Worm (Caenorhabditis elegans) whole organism, L1 larva: ENCODE measurements around the gene T11G6.4.
A peak's percentile ranks its signal among the peaks of the same experiment; 100 is the strongest.

Experiments
- C04F5.9 ChIP-seq: sonication (generic microtip); optimal IDR thresholded peaks from 2 replicates; lab custom pipeline; 2016; ENCODE audit warnings: missing genetic modification characterization, missing compliant biosample characterization
- C34B4.2 ChIP-seq: sonication (generic microtip); optimal IDR thresholded peaks from 2 replicates; lab custom pipeline; 2017; ENCODE audit warnings: mild to moderate bottlenecking, missing genetic modification characterization, missing compliant biosample characterization
- F16B12.6 ChIP-seq: fragments of 150-350 bp; optimal IDR thresholded peaks from 2 replicates; lab custom pipeline; 2014; ENCODE audit warnings: missing biosample characterization, missing genetic modification characterization
- alr-1 ChIP-seq: fragments of 200-800 bp; sonication (Bioruptor generic); optimal IDR thresholded peaks from 2 replicates; lab custom pipeline; 2018; ENCODE audit warnings: borderline replicate concordance, mild to moderate bottlenecking, missing genetic modification characterization, missing compliant biosample characterization
- ama-1 ChIP-seq: fragments of 150-350 bp; optimal IDR thresholded peaks from 2 replicates; lab custom pipeline; 2014
- blmp-1 ChIP-seq: fragments of 150-350 bp; optimal IDR thresholded peaks from 2 replicates; lab custom pipeline; 2014; ENCODE audit warnings: missing biosample characterization, missing genetic modification characterization
- ceh-63 ChIP-seq: fragments of 200-800 bp; sonication (Bioruptor generic); optimal IDR thresholded peaks from 2 replicates; lab custom pipeline; 2018; ENCODE audit warnings: mild to moderate bottlenecking, missing genetic modification characterization, missing compliant biosample characterization
- ceh-82 ChIP-seq, 3 experiments: fragments of 150-350 bp in 1 of 3; sonication (generic microtip) in 2 of 3; optimal IDR thresholded peaks; 2 replicates each; lab custom pipeline; 2014 to 2017; ENCODE audit warnings: missing biosample characterization in 3 of 3, missing genetic modification characterization in 3 of 3
- ceh-88 ChIP-seq: fragments of 200-800 bp; sonication (Bioruptor generic); IDR thresholded peaks from 2 replicates; pipeline ENCODE4 v1.3.6; 2022; ENCODE audit warnings: missing genetic modification characterization, missing compliant biosample characterization
- ces-1 ChIP-seq: fragments of 150-350 bp; optimal IDR thresholded peaks from 2 replicates; lab custom pipeline; 2014; ENCODE audit warnings: missing biosample characterization, missing genetic modification reagents, missing genetic modification characterization
- dpl-1 ChIP-seq, 3 experiments: fragments of 150-350 bp in 2 of 3; sonication (generic microtip) in 1 of 3; optimal IDR thresholded peaks; 2 replicates each; lab custom pipeline; 2014 to 2017; ENCODE audit warnings: missing biosample characterization in 3 of 3, missing genetic modification characterization in 3 of 3, missing genetic modification reagents in 3 of 3
- dsc-1 ChIP-seq: sonication (generic microtip); optimal IDR thresholded peaks from 2 replicates; lab custom pipeline; 2016; ENCODE audit warnings: mild to moderate bottlenecking, missing genetic modification characterization, missing compliant biosample characterization
- efl-1 ChIP-seq, 4 experiments: fragments of 150-350 bp; optimal IDR thresholded peaks in 3 of 4; peaks in 1 of 4; 1 replicate in 1 of 4; 2 replicates in 3 of 4; lab custom pipeline; 2014; ENCODE audit warnings: missing biosample characterization in 2 of 4, missing genetic modification characterization in 2 of 4, missing genetic modification reagents in 2 of 4
- egl-13 ChIP-seq: sonication (generic microtip); optimal IDR thresholded peaks from 2 replicates; lab custom pipeline; 2016; ENCODE audit warnings: missing genotype, missing genetic modification reagents, missing genetic modification characterization, missing compliant biosample characterization
- fkh-10 ChIP-seq: sonication (generic microtip); optimal IDR thresholded peaks from 2 replicates; lab custom pipeline; 2017; ENCODE audit warnings: missing biosample characterization, missing genetic modification reagents, missing genetic modification characterization
- fkh-8 ChIP-seq: sonication (generic microtip); optimal IDR thresholded peaks from 2 replicates; lab custom pipeline; 2016; ENCODE audit warnings: mild to moderate bottlenecking, missing genetic modification characterization, missing compliant biosample characterization
- hpl-2 ChIP-seq: fragments of 150-350 bp; optimal IDR thresholded peaks from 2 replicates; lab custom pipeline; 2014; ENCODE audit warnings: missing biosample characterization, missing genetic modification reagents, missing genetic modification characterization
- irx-1 ChIP-seq: sonication (generic microtip); optimal IDR thresholded peaks from 2 replicates; lab custom pipeline; 2016; ENCODE audit warnings: missing genetic modification characterization, missing compliant biosample characterization
- lin-14 ChIP-seq: fragments of 200-800 bp; sonication (Bioruptor generic); optimal IDR thresholded peaks from 2 replicates; lab custom pipeline; 2018; ENCODE audit warnings: mild to moderate bottlenecking, missing genetic modification characterization, moderate library complexity, missing compliant biosample characterization
- lin-15B ChIP-seq: fragments of 150-350 bp; sonication (generic microtip); optimal IDR thresholded peaks from 3 replicates; lab custom pipeline; 2014; ENCODE audit warnings: missing biosample characterization, missing genetic modification characterization
- mab-9 ChIP-seq: fragments of 200-800 bp; sonication (Bioruptor generic); IDR thresholded peaks from 2 replicates; pipeline ENCODE4 v1.3.6; 2022; ENCODE audit warnings: missing genetic modification reagents, missing genetic modification characterization, missing compliant biosample characterization
- mdl-1 ChIP-seq, 2 experiments: fragments of 150-350 bp; optimal IDR thresholded peaks; 2 replicates each; lab custom pipeline; 2014 to 2017; ENCODE audit warnings: missing biosample characterization in 2 of 2, missing genetic modification characterization in 2 of 2, inconsistent platforms in 1 of 2
- mep-1 ChIP-seq: fragments of 150-350 bp; optimal IDR thresholded peaks from 2 replicates; lab custom pipeline; 2014; ENCODE audit warnings: missing biosample characterization, missing genetic modification characterization
- nhr-20 ChIP-seq: sonication (generic microtip); optimal IDR thresholded peaks from 2 replicates; lab custom pipeline; 2016; ENCODE audit warnings: mild to moderate bottlenecking, missing genetic modification characterization, missing compliant biosample characterization
- nhr-71 ChIP-seq: sonication (generic microtip); optimal IDR thresholded peaks from 2 replicates; lab custom pipeline; 2016; ENCODE audit warnings: mild to moderate bottlenecking, missing genetic modification characterization, moderate library complexity, missing compliant biosample characterization
- nhr-77 ChIP-seq: fragments of 150-350 bp; optimal IDR thresholded peaks from 2 replicates; lab custom pipeline; 2014; ENCODE audit warnings: missing biosample characterization, missing genetic modification characterization
- nhr-85 ChIP-seq: sonication (generic microtip); peaks from one replicate; lab custom pipeline; 2016; ENCODE audit warnings: missing genetic modification characterization, inconsistent platforms, missing compliant biosample characterization
- pax-3 ChIP-seq: fragments of 200-800 bp; sonication (Bioruptor generic); optimal IDR thresholded peaks from 2 replicates; lab custom pipeline; 2018; ENCODE audit warnings: mild to moderate bottlenecking, missing genetic modification characterization, moderate library complexity, missing compliant biosample characterization
- rnt-1 ChIP-seq: sonication (generic microtip); optimal IDR thresholded peaks from 2 replicates; lab custom pipeline; 2016; ENCODE audit warnings: mild to moderate bottlenecking, missing genetic modification characterization, moderate library complexity, missing compliant biosample characterization
- skn-1 ChIP-seq: fragments of 150-350 bp; optimal IDR thresholded peaks from 2 replicates; lab custom pipeline; 2014; ENCODE audit warnings: missing biosample characterization, missing genetic modification characterization
- swsn-7 ChIP-seq: sonication (generic microtip); optimal IDR thresholded peaks from 2 replicates; lab custom pipeline; 2016; ENCODE audit warnings: missing genetic modification characterization, missing compliant biosample characterization
- tbx-2 ChIP-seq: sonication (generic microtip); optimal IDR thresholded peaks from 2 replicates; lab custom pipeline; 2016; ENCODE audit warnings: missing genetic modification characterization, missing compliant biosample characterization
- tlp-1 ChIP-seq: fragments of 150-350 bp; optimal IDR thresholded peaks from 2 replicates; lab custom pipeline; 2014; ENCODE audit warnings: missing biosample characterization, missing genetic modification characterization
- unc-130 ChIP-seq: fragments of 150-350 bp; optimal IDR thresholded peaks from 2 replicates; lab custom pipeline; 2017; ENCODE audit warnings: missing biosample characterization, missing genetic modification characterization, inconsistent platforms
- unc-30 ChIP-seq: sonication (generic microtip); optimal IDR thresholded peaks from 2 replicates; lab custom pipeline; 2017; ENCODE audit warnings: missing biosample characterization, missing genetic modification characterization
- unc-98 ChIP-seq: fragments of 200-800 bp; sonication (Bioruptor generic); IDR thresholded peaks from 2 replicates; pipeline ENCODE4 v1.3.6; 2022; ENCODE audit warnings: missing genetic modification characterization, missing compliant biosample characterization

Gene T11G6.4

DNA sequence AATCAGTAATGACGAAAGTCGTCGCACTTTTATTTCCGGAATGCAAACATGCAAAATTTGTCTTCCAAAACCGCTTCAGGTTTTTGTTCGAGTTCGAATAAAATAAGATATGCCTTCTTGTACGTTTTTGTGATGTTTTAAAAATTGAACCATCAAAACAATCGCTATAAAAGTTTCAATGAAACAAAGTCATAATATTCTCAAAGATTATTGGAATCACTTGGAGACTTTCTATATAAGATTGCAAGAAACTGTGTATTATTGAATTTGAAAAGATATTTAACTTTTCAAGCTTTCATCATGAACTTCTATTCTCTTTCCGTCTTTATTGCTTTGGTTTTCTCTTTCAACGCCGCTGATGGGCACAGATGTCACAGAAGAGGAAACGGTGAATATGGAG lies 25.1 kb upstream of the T11G6.4 start, which contains the start of gene fipr-14:
Gene fipr-14, plus strand, starts transcription at position 301 of the 400 bp plus-strand sequence.
- no peak for TF ChIP-seq mep-1 (tag; lab: Kevin White, UChicago)
- no peak for TF ChIP-seq ceh-63 (GFP tag; lab: Kevin White, UChicago)
- no peak for TF ChIP-seq nhr-71
- TF ChIP-seq nhr-85 (tag; lab: Kevin White, UChicago): no peak
- TF ChIP-seq lin-15B: no peak
- no peak for TF ChIP-seq blmp-1 (tag; lab: Kevin White, UChicago)
- no peak for TF ChIP-seq mdl-1 (tag; optimal IDR thresholded peaks at IDR 0.05; lab: Kevin White, UChicago)
- no peak for TF ChIP-seq unc-130
- TF ChIP-seq rnt-1 (tag; lab: Kevin White, UChicago): no peak
- TF ChIP-seq F16B12.6 (tag; lab: Kevin White, UChicago): no peak
- TF ChIP-seq fkh-8 (tag; lab: Kevin White, UChicago): no peak
- no peak for TF ChIP-seq ces-1
- TF ChIP-seq mab-9 (GFP tag; lab: Robert Waterston, UW): no peak
- TF ChIP-seq, all 84 proteins: peak for 0

DNA sequence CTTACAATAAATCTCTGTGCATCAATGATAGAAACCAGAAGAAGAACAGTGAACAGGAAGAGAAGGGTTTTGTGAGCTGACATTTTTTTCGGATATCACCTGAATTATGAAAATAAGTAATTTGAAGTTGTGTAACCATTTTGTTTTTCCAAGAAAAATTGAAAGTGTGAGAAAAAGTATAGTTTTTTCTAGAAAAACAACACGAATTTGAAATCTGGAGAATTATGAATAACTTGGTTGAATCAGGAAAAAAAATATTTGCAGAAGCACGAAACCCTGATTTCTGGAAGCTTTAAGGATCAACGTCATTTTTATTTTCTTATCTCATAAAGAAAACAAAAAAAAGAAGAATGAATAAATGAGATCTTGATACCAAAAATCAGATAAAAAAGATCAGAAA lies 22.8 kb upstream of the T11G6.4 start, which contains the start of gene F13E9.12:
Gene F13E9.12, minus strand, starts transcription at position 101 of the 400 bp plus-strand sequence.
- TF ChIP-seq dpl-1 (GFP tag; optimal IDR thresholded peaks at IDR 0.05; lab: Kevin White, UChicago) (no peak), irx-1 (no peak)
- TF ChIP-seq, all 84 proteins: peak for 0

DNA sequence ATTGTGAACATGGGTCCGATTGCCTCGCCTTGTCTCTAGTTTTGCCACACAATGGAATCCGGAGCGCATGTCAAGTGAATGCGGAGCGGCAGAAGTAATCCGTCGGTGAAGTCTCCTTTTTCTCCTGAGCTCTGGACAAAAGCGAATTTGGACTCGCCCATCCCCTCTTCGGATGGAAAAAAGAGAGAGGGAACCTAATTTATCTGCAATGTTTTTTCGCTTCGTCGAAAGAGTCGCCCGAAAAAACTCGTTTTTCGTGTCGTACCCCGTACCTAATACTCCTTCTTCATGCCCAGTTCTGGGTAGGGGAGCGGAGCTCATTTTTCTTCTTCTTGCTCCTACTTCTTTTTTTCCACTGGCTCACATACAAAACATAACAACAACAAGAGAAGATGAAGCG lies 18.4 kb upstream of the T11G6.4 start:
- TF ChIP-seq dsc-1 (tag; lab: Kevin White, UChicago) (no peak), ama-1 (lab: Kevin White, UChicago) (no peak), skn-1 (tag; lab: Kevin White, UChicago) (no peak), hpl-2 (GFP tag; lab: Kevin White, UChicago) (no peak), blmp-1 (tag; lab: Kevin White, UChicago) (no peak), fkh-10 (GFP tag; lab: Kevin White, UChicago) (no peak), nhr-20 (tag; lab: Kevin White, UChicago) (no peak), unc-30 (no peak), tlp-1 (tag; lab: Kevin White, UChicago) (no peak), nhr-85 (tag; lab: Kevin White, UChicago) (no peak), alr-1 (no peak), lin-14 (peak; percentile 54), swsn-7 (tag; lab: Kevin White, UChicago) (no peak), ceh-82 (tag; optimal IDR thresholded peaks at IDR 0.05; lab: Kevin White, UChicago) (no peak), efl-1 (optimal IDR thresholded peaks at IDR 0.05; lab: Kevin White, UChicago) (no peak), efl-1 (GFP tag; optimal IDR thresholded peaks at IDR 0.05 in 1 of 2; lab: Kevin White, UChicago) (peak in 1 of 2 experiments; percentile 44), ceh-88 (GFP tag; lab: Robert Waterston, UW) (no peak), egl-13 (tag; lab: Kevin White, UChicago) (no peak), nhr-77 (tag; lab: Kevin White, UChicago) (no peak)

DNA sequence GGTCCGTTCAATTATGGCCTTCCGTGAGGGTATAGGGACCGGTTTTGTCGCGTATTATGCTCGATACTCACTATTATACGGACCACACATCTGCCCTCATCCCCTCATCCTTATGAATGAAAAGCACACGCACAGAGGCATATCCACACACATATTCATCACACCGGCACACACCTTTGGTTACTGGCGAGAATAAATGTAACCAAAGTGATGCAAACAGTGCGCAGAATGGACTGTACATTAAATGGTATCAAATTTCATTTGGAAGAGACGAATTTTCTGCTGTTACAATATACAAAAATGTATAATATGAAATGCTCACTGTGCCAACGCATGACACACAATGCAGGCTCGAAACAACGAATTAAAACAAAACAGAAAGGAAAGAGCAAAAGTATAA lies 17.9 kb upstream of the T11G6.4 start:
- TF ChIP-seq F16B12.6 (tag; lab: Kevin White, UChicago): no peak
- TF ChIP-seq lin-14: no peak
- no peak for TF ChIP-seq dpl-1 (GFP tag; optimal IDR thresholded peaks at IDR 0.05; lab: Kevin White, UChicago)
- no peak for TF ChIP-seq C04F5.9 (tag; lab: Kevin White, UChicago)
- no peak for TF ChIP-seq lin-15B
- TF ChIP-seq C34B4.2 (tag; lab: Kevin White, UChicago): no peak
- TF ChIP-seq fkh-8 (tag; lab: Kevin White, UChicago): no peak
- TF ChIP-seq unc-98 (GFP tag; lab: Robert Waterston, UW): no peak
- TF ChIP-seq rnt-1 (tag; lab: Kevin White, UChicago): no peak
- no peak for TF ChIP-seq tbx-2
- no peak for TF ChIP-seq pax-3
- TF ChIP-seq, all 84 proteins: peak for 0
